Fruit fly (Drosophila melanogaster): ENCODE measurements around the gene CG18131.

CG18131 gene

dm6 chr2L:1496943-1497342, 3.5 kb downstream of the CG18131 start, which contains the start of gene CG31661:
TSS of gene CG31661 (plus strand) at chr2L:1497243.
- TF ChIP-seq psq (optimal IDR thresholded peaks at IDR 0.05) (no peak), CG8478 (optimal IDR thresholded peaks at IDR 0.05) (no peak), pan (optimal IDR thresholded peaks at IDR 0.05) (no peak), usp (GFP tag; optimal IDR thresholded peaks at IDR 0.05) (no peak), EcR (GFP tag; optimal IDR thresholded peaks at IDR 0.05) (no peak), Dll (optimal IDR thresholded peaks at IDR 0.05) (no peak)

- TF ChIP-seq pan (optimal IDR thresholded peaks at IDR 0.05) = no peak
- no peak for TF ChIP-seq psq (optimal IDR thresholded peaks at IDR 0.05)
- no peak for TF ChIP-seq EcR (GFP tag; optimal IDR thresholded peaks at IDR 0.05)
- TF ChIP-seq usp (GFP tag; optimal IDR thresholded peaks at IDR 0.05) = no peak
- TF ChIP-seq Dll (optimal IDR thresholded peaks at IDR 0.05) = no peak
- no peak for TF ChIP-seq CG8478 (optimal IDR thresholded peaks at IDR 0.05)
Measured at dm6 chr2L:1495160-1495559, 5.2 kb downstream of the CG18131 start, which contains the start of gene CG31926. TSS of gene CG31926 (plus strand) at chr2L:1495460.

DNA sequence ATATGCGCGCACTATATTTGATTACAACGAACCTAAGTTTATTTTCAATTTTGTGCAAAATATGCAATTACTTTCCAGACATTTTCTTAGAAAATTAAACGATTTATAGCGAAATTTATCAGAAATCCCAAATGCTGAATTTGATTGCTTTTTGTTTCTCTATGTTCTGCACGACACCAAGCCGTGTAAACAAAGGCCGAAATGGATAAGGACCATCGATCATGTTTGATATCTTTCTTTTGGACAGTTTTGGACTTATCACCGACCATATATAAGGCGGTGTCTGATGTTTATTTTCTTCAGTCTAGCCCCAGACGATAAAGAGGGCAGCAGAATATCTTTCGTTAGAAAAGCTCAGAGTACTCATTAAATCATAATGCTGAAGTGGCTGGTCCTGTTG, 6.6 kb downstream of the CG18131 start, which contains the start of gene CG33128:
TSS of gene CG33128 (plus strand) at position 301 of the 400 bp plus-strand sequence.
- TF ChIP-seq EcR (GFP tag; optimal IDR thresholded peaks at IDR 0.05) = no peak
- no peak for TF ChIP-seq Dll (optimal IDR thresholded peaks at IDR 0.05)
- no peak for TF ChIP-seq CG8478 (optimal IDR thresholded peaks at IDR 0.05)
- no peak for TF ChIP-seq usp (GFP tag; optimal IDR thresholded peaks at IDR 0.05)
- no peak for TF ChIP-seq psq (optimal IDR thresholded peaks at IDR 0.05)
- no peak for TF ChIP-seq pan (optimal IDR thresholded peaks at IDR 0.05)

- TF ChIP-seq usp (GFP tag; optimal IDR thresholded peaks at IDR 0.05) = no peak
- TF ChIP-seq Dll (optimal IDR thresholded peaks at IDR 0.05) = no peak
- TF ChIP-seq pan (optimal IDR thresholded peaks at IDR 0.05) = no peak
- no peak for TF ChIP-seq CG8478 (optimal IDR thresholded peaks at IDR 0.05)
- TF ChIP-seq EcR (GFP tag; optimal IDR thresholded peaks at IDR 0.05) = no peak
- no peak for TF ChIP-seq psq (optimal IDR thresholded peaks at IDR 0.05)
Measured at dm6 chr2L:1491791-1492345, 8.5 kb downstream of the CG18131 start, which contains the start of gene CG31928. TSS of gene CG31928 (plus strand) at chr2L:1492295.

DNA sequence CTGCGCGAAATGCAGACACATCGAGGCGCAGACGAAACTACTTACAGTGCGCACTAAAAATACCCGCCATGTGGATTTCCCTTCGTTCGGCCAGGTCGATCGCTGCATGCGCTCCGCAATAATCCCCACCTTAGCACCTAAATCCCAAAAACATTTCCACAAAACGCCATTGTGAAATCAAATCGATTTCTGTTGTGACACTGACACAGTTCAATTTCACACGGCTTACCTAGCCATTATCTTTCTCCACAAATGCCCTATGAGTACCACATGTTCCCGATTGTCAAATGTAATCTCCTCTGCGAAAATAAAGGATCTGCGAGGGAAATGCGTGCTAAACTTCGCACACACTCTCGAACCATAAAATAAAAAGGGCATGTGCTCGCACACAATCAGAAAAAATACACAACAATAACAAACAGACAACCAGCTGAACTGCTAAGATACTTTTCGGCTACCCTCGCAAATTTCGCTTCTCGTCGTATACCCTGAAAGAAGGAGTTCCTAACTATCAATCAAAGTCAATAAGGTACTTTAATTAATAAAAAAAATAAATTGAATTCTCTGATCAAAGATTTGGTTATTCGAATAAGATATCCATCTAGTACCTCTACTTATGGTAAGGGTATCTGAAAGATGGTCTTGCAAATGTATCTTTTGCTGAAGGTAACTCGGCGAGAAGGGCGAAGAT, 14.3 kb downstream of the CG18131 start:
- TF ChIP-seq usp (GFP tag; optimal IDR thresholded peaks at IDR 0.05) = no peak
- no peak for TF ChIP-seq psq (optimal IDR thresholded peaks at IDR 0.05)
- TF ChIP-seq pan (optimal IDR thresholded peaks at IDR 0.05) = no peak
- no peak for TF ChIP-seq EcR (GFP tag; optimal IDR thresholded peaks at IDR 0.05)
- TF ChIP-seq CG8478 (optimal IDR thresholded peaks at IDR 0.05) = no peak
- no peak for TF ChIP-seq Dll (optimal IDR thresholded peaks at IDR 0.05)

- TF ChIP-seq CG8478 (optimal IDR thresholded peaks at IDR 0.05) (no peak), Dll (optimal IDR thresholded peaks at IDR 0.05) (no peak), usp (GFP tag; optimal IDR thresholded peaks at IDR 0.05) (no peak), EcR (GFP tag; optimal IDR thresholded peaks at IDR 0.05) (no peak), pan (optimal IDR thresholded peaks at IDR 0.05) (no peak), psq (optimal IDR thresholded peaks at IDR 0.05) (no peak)
Measured at dm6 chr2L:1478488-1478887, 21.9 kb downstream of the CG18131 start.

DNA sequence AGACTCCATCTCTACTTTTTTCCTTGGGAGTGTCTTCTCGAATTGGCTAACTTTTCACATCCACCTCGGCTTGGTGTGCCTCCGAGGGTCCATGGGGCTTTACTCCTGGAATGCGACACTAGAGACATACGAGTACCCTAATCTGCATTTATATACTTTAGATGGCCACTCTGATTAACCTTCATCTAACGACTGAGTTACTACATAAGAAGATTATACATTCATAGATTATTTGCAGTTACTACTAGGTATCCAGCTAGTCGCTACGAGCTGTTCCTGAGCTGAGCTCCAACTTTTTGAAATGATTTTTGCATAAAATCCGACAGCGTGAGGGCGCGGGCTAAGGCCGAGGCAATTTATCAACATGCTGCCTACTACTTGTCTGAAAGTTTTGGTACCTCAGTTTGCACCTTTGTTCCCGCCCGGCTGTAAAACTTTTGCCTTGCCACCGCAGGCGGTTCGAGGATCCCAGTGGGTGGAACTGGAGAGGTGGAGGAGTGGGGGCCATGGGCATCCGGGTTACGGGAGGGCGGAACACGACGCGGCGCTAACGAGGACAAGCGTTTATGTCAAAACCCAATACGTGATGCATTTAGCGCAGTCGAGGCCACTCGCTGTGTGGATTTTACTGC, 23.4 kb downstream of the CG18131 start:
- TF ChIP-seq CG8478 (optimal IDR thresholded peaks at IDR 0.05) = no peak
- TF ChIP-seq EcR (GFP tag; optimal IDR thresholded peaks at IDR 0.05) = no peak
- no peak for TF ChIP-seq Dll (optimal IDR thresholded peaks at IDR 0.05)
- TF ChIP-seq pan (optimal IDR thresholded peaks at IDR 0.05) = no peak
- no peak for TF ChIP-seq psq (optimal IDR thresholded peaks at IDR 0.05)
- no peak for TF ChIP-seq usp (GFP tag; optimal IDR thresholded peaks at IDR 0.05)

DNA sequence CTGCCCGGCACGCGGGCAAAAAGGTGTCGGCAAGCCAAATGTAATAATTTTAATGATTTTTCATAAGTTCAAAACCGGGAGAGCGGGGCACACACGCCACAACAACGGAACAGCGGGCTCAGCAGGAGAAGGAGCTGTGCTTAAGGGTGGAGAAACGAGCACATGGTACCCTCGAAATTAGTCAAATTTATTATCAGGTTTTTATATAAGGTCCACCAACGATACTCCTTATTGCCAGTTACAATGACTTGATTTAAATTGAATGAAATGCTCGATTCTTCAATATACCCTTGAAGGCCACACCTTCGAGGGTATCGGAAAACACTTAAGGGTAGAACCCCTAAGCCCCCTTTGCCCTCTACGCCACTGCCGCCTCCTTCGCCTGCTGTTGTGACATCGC, 27.0 kb downstream of the CG18131 start:
- peak; percentile 79 for TF ChIP-seq pan (optimal IDR thresholded peaks at IDR 0.05)
- no peak for TF ChIP-seq psq (optimal IDR thresholded peaks at IDR 0.05)

DNA sequence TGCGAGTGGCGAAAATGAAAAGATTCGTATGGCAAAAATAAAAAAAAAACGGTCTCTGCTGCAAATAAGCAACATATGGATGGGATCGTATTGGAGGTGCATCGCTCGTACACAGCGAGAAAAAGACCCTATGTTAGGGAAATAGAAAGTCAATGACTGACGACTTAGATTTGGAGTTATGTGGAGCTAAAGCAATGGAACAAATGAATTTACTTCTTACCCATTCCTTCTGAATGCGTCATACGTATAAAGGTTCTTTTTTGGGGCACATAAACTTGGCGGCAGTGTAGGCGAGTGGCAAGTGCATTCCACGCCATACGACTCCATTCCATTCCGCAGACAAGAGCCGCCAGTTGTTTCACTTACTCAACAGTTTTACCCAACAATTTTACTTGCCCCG, 29.6 kb downstream of the CG18131 start:
- TF ChIP-seq psq (optimal IDR thresholded peaks at IDR 0.05) (no peak), pan (optimal IDR thresholded peaks at IDR 0.05) (no peak), EcR (GFP tag; optimal IDR thresholded peaks at IDR 0.05) (no peak), CG8478 (optimal IDR thresholded peaks at IDR 0.05) (no peak), usp (GFP tag; optimal IDR thresholded peaks at IDR 0.05) (no peak), Dll (optimal IDR thresholded peaks at IDR 0.05) (no peak)

DNA sequence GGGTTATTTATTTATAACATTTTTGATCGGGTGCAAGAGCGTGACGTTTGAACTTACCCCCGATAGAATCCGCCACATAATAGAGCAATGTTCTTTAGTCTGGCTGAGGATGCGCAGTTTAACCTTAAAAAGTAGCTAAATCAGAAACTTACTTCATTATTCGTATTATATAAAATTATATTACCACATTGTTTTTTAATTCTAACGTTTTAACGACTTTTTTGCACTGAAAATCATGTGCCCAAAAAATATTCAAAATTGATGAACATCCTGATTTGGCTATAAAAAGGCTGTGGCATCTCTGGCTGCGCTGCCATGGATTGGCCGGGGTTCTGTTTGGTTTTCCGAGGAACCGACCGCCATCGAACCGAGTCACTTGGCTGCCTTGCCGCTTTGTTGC, 30.4 kb downstream of the CG18131 start:
- TF ChIP-seq psq (optimal IDR thresholded peaks at IDR 0.05) = no peak

dm6 chr2L:1463362-1463908, 37.0 kb downstream of the CG18131 start:
- TF ChIP-seq EcR (GFP tag; optimal IDR thresholded peaks at IDR 0.05) (no peak), pan (optimal IDR thresholded peaks at IDR 0.05) (no peak), CG8478 (optimal IDR thresholded peaks at IDR 0.05) (no peak), psq (optimal IDR thresholded peaks at IDR 0.05) (no peak), usp (GFP tag; optimal IDR thresholded peaks at IDR 0.05) (no peak), Dll (optimal IDR thresholded peaks at IDR 0.05) (no peak)

dm6 chr2L:1462136-1462535, 38.3 kb downstream of the CG18131 start:
- TF ChIP-seq CG8478 (optimal IDR thresholded peaks at IDR 0.05) (no peak), EcR (GFP tag; optimal IDR thresholded peaks at IDR 0.05) (no peak), usp (GFP tag; optimal IDR thresholded peaks at IDR 0.05) (no peak), Dll (optimal IDR thresholded peaks at IDR 0.05) (no peak), psq (optimal IDR thresholded peaks at IDR 0.05) (no peak), pan (optimal IDR thresholded peaks at IDR 0.05) (no peak)
